Fruit fly (Drosophila melanogaster) whole organism, embryonic: ENCODE measurements around the gene Pvf2.

Source experiments
- Bdp1 ChIP-seq: fragments of 200-800 bp; sonication (Bioruptor generic); optimal IDR thresholded peaks from 3 replicates; lab custom pipeline; 2016; ENCODE audit warnings: missing biosample characterization, missing genetic modification characterization
- CG11093 ChIP-seq: fragments of 200-800 bp; sonication (Bioruptor generic); IDR thresholded peaks from 3 replicates; pipeline ENCODE4 v1.3.6; 2022; ENCODE audit warnings: missing biosample characterization, missing genetic modification characterization
- CG11398 ChIP-seq: fragments of 200-800 bp; sonication (Bioruptor generic); optimal IDR thresholded peaks from 2 replicates; lab custom pipeline; 2016; ENCODE audit warnings: missing biosample characterization, missing genetic modification characterization
- CG11695 ChIP-seq: fragments of 200-800 bp; sonication (Bioruptor generic); IDR thresholded peaks from 3 replicates; pipeline ENCODE4 v1.3.6; 2022; ENCODE audit warnings: missing biosample characterization, missing genetic modification characterization
- CG13287 ChIP-seq: fragments of 200-800 bp; sonication (Bioruptor generic); IDR thresholded peaks from 2 replicates; pipeline ENCODE4 v1.3.6; 2022; ENCODE audit warnings: missing biosample characterization, missing genetic modification characterization; ENCODE audit not compliant: partially characterized antibody
- CG14441 ChIP-seq: fragments of 200-800 bp; sonication (Bioruptor generic); IDR thresholded peaks from 2 replicates; pipeline ENCODE4 v1.3.6; 2022; ENCODE audit warnings: missing biosample characterization, missing genetic modification characterization
- CG15073 ChIP-seq: fragments of 200-800 bp; sonication (Bioruptor generic); optimal IDR thresholded peaks from 2 replicates; lab custom pipeline; 2016; ENCODE audit warnings: missing biosample characterization, missing genetic modification characterization
- CG15601 ChIP-seq: fragments of 200-800 bp; sonication (Bioruptor generic); optimal IDR thresholded peaks from 3 replicates; lab custom pipeline; 2019; ENCODE audit warnings: missing biosample characterization, mild to moderate bottlenecking, missing genetic modification characterization, moderate library complexity
- CG1603 ChIP-seq: fragments of 200-800 bp; sonication (Bioruptor generic); optimal IDR thresholded peaks from 2 replicates; lab custom pipeline; 2019; ENCODE audit warnings: missing biosample characterization, mild to moderate bottlenecking, missing genetic modification characterization, moderate library complexity
- CG18764 ChIP-seq: fragments of 200-800 bp; sonication (Bioruptor generic); optimal IDR thresholded peaks from 3 replicates; lab custom pipeline; 2016; ENCODE audit warnings: missing biosample characterization, missing genetic modification characterization
- CG2120 ChIP-seq: fragments of 200-800 bp; sonication (Bioruptor generic); optimal IDR thresholded peaks from 3 replicates; lab custom pipeline; 2016; ENCODE audit warnings: missing biosample characterization, missing genetic modification characterization
- CG2199 ChIP-seq: fragments of 200-800 bp; sonication (Bioruptor generic); IDR thresholded peaks from 3 replicates; pipeline ENCODE4 v1.3.6; 2022; ENCODE audit warnings: missing biosample characterization, missing genetic modification characterization
- CG31224 ChIP-seq: fragments of 200-800 bp; sonication (Bioruptor generic); IDR thresholded peaks from 2 replicates; pipeline ENCODE4 v1.3.6; 2022; ENCODE audit warnings: missing biosample characterization, missing genetic modification characterization
- CG31441 ChIP-seq: fragments of 200-800 bp; sonication (Bioruptor generic); IDR thresholded peaks from 2 replicates; pipeline ENCODE4 v1.3.6; 2022; ENCODE audit warnings: missing biosample characterization, missing genetic modification characterization
- CG34422 ChIP-seq: fragments of 200-800 bp; sonication (Bioruptor generic); IDR thresholded peaks from 3 replicates; pipeline ENCODE4 v1.3.6; 2022; ENCODE audit warnings: missing biosample characterization, missing genetic modification characterization
- CG43689 ChIP-seq: fragments of 200-800 bp; sonication (Bioruptor generic); IDR thresholded peaks from 2 replicates; pipeline ENCODE4 v1.3.6; 2022; ENCODE audit warnings: missing biosample characterization, missing genetic modification characterization
- CG4617 ChIP-seq: fragments of 200-800 bp; sonication (Bioruptor generic); optimal IDR thresholded peaks from 3 replicates; lab custom pipeline; 2016; ENCODE audit warnings: missing biosample characterization, missing genetic modification characterization, borderline replicate concordance
- CG6765 ChIP-seq: fragments of 200-800 bp; sonication (Bioruptor generic); optimal IDR thresholded peaks from 3 replicates; lab custom pipeline; 2017; ENCODE audit warnings: missing biosample characterization, mild to moderate bottlenecking, missing genetic modification characterization
- CG7372 ChIP-seq: fragments of 200-800 bp; sonication (Bioruptor generic); IDR thresholded peaks from 2 replicates; pipeline ENCODE4 v1.3.6; 2022; ENCODE audit warnings: missing biosample characterization, missing genetic modification characterization
- CG8359 ChIP-seq: fragments of 200-800 bp; sonication (Bioruptor generic); optimal IDR thresholded peaks from 2 replicates; lab custom pipeline; 2017; ENCODE audit warnings: missing biosample characterization, mild to moderate bottlenecking, missing genetic modification characterization, borderline replicate concordance
- CG9727 ChIP-seq: fragments of 200-800 bp; sonication (Bioruptor generic); optimal IDR thresholded peaks from 3 replicates; lab custom pipeline; 2017; ENCODE audit warnings: missing biosample characterization, mild to moderate bottlenecking, missing genetic modification characterization
- CG9876 ChIP-seq: fragments of 200-800 bp; sonication (Bioruptor generic); optimal IDR thresholded peaks from 2 replicates; lab custom pipeline; 2016; ENCODE audit warnings: missing biosample characterization, missing genetic modification characterization
- CoRest ChIP-seq: fragments of 200-800 bp; sonication (Bioruptor generic); optimal IDR thresholded peaks from 3 replicates; lab custom pipeline; 2018; ENCODE audit warnings: missing biosample characterization, mild to moderate bottlenecking, missing genetic modification characterization, moderate library complexity
- Dfd ChIP-seq, 2 experiments: fragments of >200 bp; optimal IDR thresholded peaks; 2 replicates each; lab custom pipeline; 2017; ENCODE audit warnings: missing biosample characterization in 2 of 2, missing genetic modification characterization in 2 of 2
- ERR ChIP-seq: fragments of 200-800 bp; sonication (Bioruptor generic); optimal IDR thresholded peaks from 2 replicates; lab custom pipeline; 2016; ENCODE audit warnings: missing biosample characterization, missing genetic modification characterization
- Hr39 ChIP-seq: fragments of >200 bp; optimal IDR thresholded peaks from 2 replicates; lab custom pipeline; 2017
- NC2α ChIP-seq: fragments of 200-800 bp; sonication (Bioruptor generic); optimal IDR thresholded peaks from 2 replicates; lab custom pipeline; 2016; ENCODE audit warnings: missing biosample characterization, missing genetic modification characterization
- NC2β ChIP-seq: fragments of 200-800 bp; sonication (Bioruptor generic); optimal IDR thresholded peaks from 2 replicates; lab custom pipeline; 2016; ENCODE audit warnings: missing biosample characterization, missing genetic modification characterization
- Nf-YB ChIP-seq: fragments of 200-800 bp; sonication (Bioruptor generic); optimal IDR thresholded peaks from 3 replicates; lab custom pipeline; 2019; ENCODE audit warnings: missing biosample characterization, mild to moderate bottlenecking, missing genetic modification characterization, moderate library complexity
- Poxn ChIP-seq: fragments of 200-800 bp; sonication (Bioruptor generic); IDR thresholded peaks from 2 replicates; pipeline ENCODE4 v1.3.6; 2022; ENCODE audit warnings: missing biosample characterization, missing genetic modification characterization
- Sin3A ChIP-seq: fragments of >200 bp; optimal IDR thresholded peaks from 2 replicates; lab custom pipeline; 2018
- Sox100B ChIP-seq: fragments of 200-800 bp; sonication (Bioruptor generic); optimal IDR thresholded peaks from 3 replicates; lab custom pipeline; 2018; ENCODE audit warnings: missing biosample characterization, mild to moderate bottlenecking, missing genetic modification characterization
- aop ChIP-seq: fragments of 200-800 bp; sonication (Bioruptor generic); IDR thresholded peaks from 2 replicates; pipeline ENCODE4 v1.3.6; 2022; ENCODE audit warnings: missing biosample characterization, missing genetic modification characterization
- en ChIP-seq: fragments of 200-800 bp; sonication (Bioruptor generic); optimal IDR thresholded peaks from 2 replicates; lab custom pipeline; 2016; ENCODE audit warnings: missing biosample characterization, missing genetic modification characterization
- fd3F ChIP-seq: fragments of 200-800 bp; sonication (Bioruptor generic); optimal IDR thresholded peaks from 2 replicates; lab custom pipeline; 2018; ENCODE audit warnings: missing biosample characterization, mild to moderate bottlenecking, missing genetic modification characterization, moderate library complexity
- her ChIP-seq: fragments of 200-800 bp; sonication (Bioruptor generic); optimal IDR thresholded peaks from 2 replicates; lab custom pipeline; 2016; ENCODE audit warnings: missing biosample characterization, missing genetic modification characterization
- hth ChIP-seq: fragments of >200 bp; optimal IDR thresholded peaks from 2 replicates; lab custom pipeline; 2017; ENCODE audit warnings: inconsistent platforms
- jumu ChIP-seq: fragments of 200-800 bp; sonication (Bioruptor generic); optimal IDR thresholded peaks from 3 replicates; lab custom pipeline; 2016; ENCODE audit warnings: missing biosample characterization, missing genetic modification characterization
- kay ChIP-seq: fragments of 200-800 bp; sonication (Bioruptor generic); optimal IDR thresholded peaks from 2 replicates; lab custom pipeline; 2016; ENCODE audit warnings: missing biosample characterization, missing genetic modification characterization
- kni ChIP-seq: fragments of 200-800 bp; sonication (Bioruptor generic); optimal IDR thresholded peaks from 3 replicates; lab custom pipeline; 2017; ENCODE audit warnings: mild to moderate bottlenecking, missing biosample characterization, missing genetic modification reagents, missing genetic modification characterization
- lmd ChIP-seq: fragments of 200-800 bp; sonication (Bioruptor generic); IDR thresholded peaks from 2 replicates; pipeline ENCODE4 v1.3.6; 2022; ENCODE audit warnings: missing biosample characterization, missing genetic modification characterization
- lola ChIP-seq, 3 experiments: fragments of >200 bp in 2 of 3; fragments of 200-800 bp in 1 of 3; sonication (Bioruptor generic) in 1 of 3; optimal IDR thresholded peaks; 2 replicates each; lab custom pipeline; 2017 to 2019; ENCODE audit warnings: missing biosample characterization in 3 of 3, missing genetic modification characterization in 3 of 3, mild to moderate bottlenecking in 1 of 3, moderate library complexity in 1 of 3
- nerfin-1 ChIP-seq: fragments of 200-800 bp; sonication (Bioruptor generic); optimal IDR thresholded peaks from 3 replicates; lab custom pipeline; 2019; ENCODE audit warnings: missing biosample characterization, mild to moderate bottlenecking, missing genetic modification characterization, moderate library complexity
- onecut ChIP-seq: fragments of 200-800 bp; sonication (Bioruptor generic); IDR thresholded peaks from 2 replicates; pipeline ENCODE4 v1.3.6; 2022; ENCODE audit warnings: missing biosample characterization, missing genetic modification characterization
- pb ChIP-seq: fragments of 200-800 bp; sonication (Bioruptor generic); optimal IDR thresholded peaks from 3 replicates; lab custom pipeline; 2016; ENCODE audit warnings: missing biosample characterization, missing genetic modification characterization
- psq ChIP-seq: fragments of 200-800 bp; sonication (Bioruptor generic); optimal IDR thresholded peaks from 2 replicates; lab custom pipeline; 2017; ENCODE audit warnings: missing biosample characterization, missing genetic modification characterization
- ranshi ChIP-seq: fragments of 200-800 bp; sonication (Bioruptor generic); IDR thresholded peaks from 2 replicates; pipeline ENCODE4 v1.3.6; 2022; ENCODE audit warnings: missing biosample characterization, missing genetic modification characterization
- row ChIP-seq: fragments of 200-800 bp; sonication (Bioruptor generic); IDR thresholded peaks from 3 replicates; pipeline ENCODE4 v1.3.6; 2022; ENCODE audit warnings: missing biosample characterization, missing genetic modification characterization
- sd ChIP-seq: fragments of 200-800 bp; sonication (Bioruptor generic); optimal IDR thresholded peaks from 3 replicates; lab custom pipeline; 2018; ENCODE audit warnings: missing biosample characterization, mild to moderate bottlenecking, missing genetic modification characterization, moderate library complexity
- tio ChIP-seq: fragments of 200-800 bp; sonication (Bioruptor generic); optimal IDR thresholded peaks from 2 replicates; lab custom pipeline; 2017; ENCODE audit warnings: missing biosample characterization, missing genetic modification characterization, inconsistent platforms
- trh ChIP-seq: fragments of 200-800 bp; sonication (Bioruptor generic); optimal IDR thresholded peaks from 2 replicates; lab custom pipeline; 2016; ENCODE audit warnings: missing biosample characterization, missing genetic modification characterization
- yki ChIP-seq: fragments of >200 bp; optimal IDR thresholded peaks from 3 replicates; lab custom pipeline; 2018

Pvf2 gene

dm6 chr2L:7056189-7056926 lies 28.1 kb downstream of the Pvf2 start, which contains the start of gene Mnn1 (continued):
- TF ChIP-seq aop (GFP tag; lab: Robert Waterston, UW) (no peak), CG18764 (GFP tag; lab: Kevin White, UChicago) (peak; percentile 34), CG11398 (peak; percentile 53), en (GFP tag; lab: Kevin White, UChicago) (no peak), Bdp1 (GFP tag; lab: Kevin White, UChicago) (peak; percentile 17), CoRest (tag; lab: Kevin White, UChicago) (no peak), CG15073 (GFP tag; lab: Kevin White, UChicago) (no peak), CG15601 (tag; lab: Kevin White, UChicago) (peak; percentile 13), CG6765 (peak; percentile 21), CG8359 (no peak), CG11695 (GFP tag; lab: Robert Waterston, UW) (peak; percentile 58), tio (GFP tag; lab: Kevin White, UChicago) (no peak), CG4617 (GFP tag; lab: Kevin White, UChicago) (peak; percentile 73), kni (GFP tag; lab: Kevin White, UChicago) (no peak), sd (tag; lab: Kevin White, UChicago) (peak; percentile 95), ERR (GFP tag; lab: Kevin White, UChicago) (peak; percentile 42), trh (GFP tag; lab: Kevin White, UChicago) (no peak), NC2α (GFP tag; lab: Kevin White, UChicago) (peak; percentile 39), CG43689 (GFP tag; lab: Robert Waterston, UW) (no peak), yki (lab: Kevin White, UChicago) (no peak), CG1603 (tag; lab: Kevin White, UChicago) (peak; percentile 89), row (GFP tag; lab: Robert Waterston, UW) (peak; percentile 16; the same call in 1 of the 3 replicates), CG2120 (GFP tag; lab: Kevin White, UChicago) (peak; percentile 64), nerfin-1 (tag; lab: Kevin White, UChicago) (peak; percentile 97), Dfd (GFP tag; optimal IDR thresholded peaks at IDR 0.05; lab: Kevin White, UChicago) (no peak), CG7372 (GFP tag; lab: Robert Waterston, UW) (no peak), pb (GFP tag; lab: Kevin White, UChicago) (peak; percentile 44), lmd (no peak; the same call in 1 of the 2 replicates), CG2199 (GFP tag; lab: Robert Waterston, UW) (peak; percentile 26; the same call in 1 of the 3 replicates), Sox100B (GFP tag; lab: Kevin White, UChicago) (no peak), Sin3A (lab: Kevin White, UChicago) (peak; percentile 84), kay (no peak), CG34422 (peak; percentile 87; the same call in 2 of the 3 replicates), CG13287 (peak; percentile 66), Poxn (GFP tag; lab: Robert Waterston, UW) (no peak), Hr39 (lab: Kevin White, UChicago) (no peak), jumu (GFP tag; lab: Kevin White, UChicago) (peak; percentile 32), Nf-YB (peak; percentile 25), lola (GFP tag; optimal IDR thresholded peaks at IDR 0.05; lab: Kevin White, UChicago) (no peak), ranshi (no peak; the same call in 1 of the 2 replicates), CG9876 (GFP tag; lab: Kevin White, UChicago) (no peak), her (peak; percentile 64), psq (GFP tag; lab: Kevin White, UChicago) (no peak), onecut (no peak), CG11093 (GFP tag; lab: Robert Waterston, UW) (no peak), CG14441 (GFP tag; lab: Robert Waterston, UW) (no peak), CG31441 (GFP tag; lab: Robert Waterston, UW) (no peak), fd3F (GFP tag; lab: Kevin White, UChicago) (no peak), CG31224 (GFP tag; lab: Robert Waterston, UW) (no peak), CG9727 (GFP tag; lab: Kevin White, UChicago) (no peak), NC2β (GFP tag; lab: Kevin White, UChicago) (peak; percentile 30), hth (lab: Kevin White, UChicago) (no peak)
